Fruit fly (Drosophila melanogaster) whole organism, pupa: ENCODE measurements around the gene PsGEF.

Source experiments
- CG10348 ChIP-seq: fragments of 200-800 bp; sonication (Bioruptor generic); IDR thresholded peaks from 2 replicates; pipeline ENCODE4 v1.3.6; 2022; ENCODE audit warnings: missing biosample characterization, missing genetic modification characterization
- CG15710 ChIP-seq: fragments of 200-800 bp; sonication (Bioruptor generic); optimal IDR thresholded peaks from 2 replicates; lab custom pipeline; 2018; ENCODE audit warnings: missing biosample characterization, mild to moderate bottlenecking, missing genetic modification characterization, moderate library complexity
- CG32121 ChIP-seq: fragments of 200-800 bp; sonication (Bioruptor generic); IDR thresholded peaks from 2 replicates; pipeline ENCODE4 v1.3.6; 2022; ENCODE audit warnings: missing biosample characterization, missing genetic modification characterization
- CG34367 ChIP-seq: fragments of 200-800 bp; sonication (Bioruptor generic); optimal IDR thresholded peaks from 2 replicates; lab custom pipeline; 2018; ENCODE audit warnings: missing biosample characterization, mild to moderate bottlenecking, missing genetic modification characterization
- CG8159 ChIP-seq: fragments of 200-800 bp; sonication (Bioruptor generic); optimal IDR thresholded peaks from 3 replicates; lab custom pipeline; 2018; ENCODE audit warnings: missing biosample characterization, mild to moderate bottlenecking, missing genetic modification characterization, moderate library complexity
- CG8301 ChIP-seq: fragments of 200-800 bp; sonication (Bioruptor generic); optimal IDR thresholded peaks from 2 replicates; lab custom pipeline; 2018; ENCODE audit warnings: missing biosample characterization, mild to moderate bottlenecking, missing genetic modification characterization
- EcR ChIP-seq: fragments of 200-800 bp; sonication (Bioruptor generic); optimal IDR thresholded peaks from 3 replicates; lab custom pipeline; 2019; ENCODE audit warnings: missing biosample characterization, missing genetic modification characterization, mild to moderate bottlenecking, moderate library complexity, missing genetic modification reagents
- Ets98B ChIP-seq: fragments of 200-800 bp; sonication (Bioruptor generic); IDR thresholded peaks from 2 replicates; pipeline ENCODE4 v1.3.6; 2022; ENCODE audit warnings: missing biosample characterization, missing genetic modification characterization
- Pif1A ChIP-seq: fragments of 200-800 bp; sonication (Bioruptor generic); optimal IDR thresholded peaks from 3 replicates; lab custom pipeline; 2016; ENCODE audit warnings: missing biosample characterization, missing genetic modification characterization
- Pif1B ChIP-seq: fragments of 200-800 bp; sonication (Bioruptor generic); optimal IDR thresholded peaks from 3 replicates; lab custom pipeline; 2016; ENCODE audit warnings: missing biosample characterization, missing genetic modification characterization
- fd96Ca ChIP-seq: fragments of 200-800 bp; sonication (Bioruptor generic); IDR thresholded peaks from 3 replicates; pipeline ENCODE4 v1.3.6; 2022; ENCODE audit warnings: missing biosample characterization, missing genetic modification characterization
- rn ChIP-seq: fragments of 200-800 bp; sonication (Bioruptor generic); IDR thresholded peaks from 2 replicates; pipeline ENCODE4 v1.3.6; 2022; ENCODE audit warnings: missing biosample characterization, missing genetic modification characterization

DNA sequence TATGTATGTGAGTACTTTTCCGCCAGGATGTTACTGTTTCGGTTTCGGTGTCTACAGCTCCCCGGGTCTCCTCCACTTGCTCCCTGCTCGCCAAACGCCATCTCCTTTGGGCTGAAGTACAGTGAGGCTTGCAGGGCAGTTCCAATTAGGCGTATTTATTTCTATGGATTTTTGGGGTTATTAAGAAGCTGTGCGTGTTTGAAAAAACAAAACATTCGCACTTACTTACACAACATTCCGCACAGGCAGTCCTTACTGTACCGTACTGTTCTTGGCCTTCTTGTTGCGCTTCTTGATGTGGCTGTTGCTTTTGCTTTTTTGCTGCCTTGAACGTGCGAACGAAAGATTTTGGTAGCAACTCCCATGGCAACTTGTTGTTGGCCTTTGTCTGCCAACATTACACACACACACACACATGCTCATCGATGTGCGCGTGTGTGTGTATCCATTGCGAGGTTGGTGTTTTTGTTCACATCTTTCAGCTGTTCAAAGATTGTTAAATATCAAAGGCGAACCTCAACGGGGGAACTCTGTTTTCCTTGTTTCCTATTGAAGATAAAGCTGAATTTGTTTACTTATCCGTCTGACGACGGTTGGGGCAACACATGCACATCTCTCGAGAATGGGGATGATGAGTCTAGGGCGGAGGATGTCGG is 65.4 kb downstream of the PsGEF start:
- peak; percentile 82 for TF ChIP-seq CG8159
- no peak for TF ChIP-seq CG10348
- TF ChIP-seq Pif1B (GFP tag; lab: Kevin White, UChicago): peak; percentile 82
- peak; percentile 55 for TF ChIP-seq CG8301 (tag; lab: Kevin White, UChicago)
- peak; percentile 38; the same call in 1 of the 2 replicates for TF ChIP-seq Ets98B (GFP tag; lab: Robert Waterston, UW)
- TF ChIP-seq CG15710: peak; percentile 92
- no peak for TF ChIP-seq CG32121 (GFP tag; lab: Robert Waterston, UW)
- TF ChIP-seq Pif1A (GFP tag; lab: Kevin White, UChicago): peak; percentile 77
- TF ChIP-seq EcR (GFP tag; lab: Kevin White, UChicago): peak; percentile 14
- TF ChIP-seq rn (GFP tag; lab: Robert Waterston, UW): peak; percentile 51; the same call in 1 of the 2 replicates
- peak; percentile 79 for TF ChIP-seq fd96Ca (GFP tag; lab: Robert Waterston, UW)
- TF ChIP-seq CG34367 (tag; lab: Kevin White, UChicago): peak; percentile 81
